Worm (Caenorhabditis elegans) whole organism, L1 larva: ENCODE results near the gene F59A1.6.

ENCODE experiments used
- lin-13 ChIP-seq: fragments of 150-350 bp; optimal IDR thresholded peaks from 2 replicates; lab custom pipeline; 2014; ENCODE audit warnings: missing biosample characterization, missing genetic modification reagents, missing genetic modification characterization
- unc-86 ChIP-seq: sonication (generic microtip); optimal IDR thresholded peaks from 2 replicates; lab custom pipeline; 2016; ENCODE audit warnings: missing genetic modification characterization, missing compliant biosample characterization

- TF ChIP-seq unc-86 (tag; lab: Kevin White, UChicago): no peak
- no peak for TF ChIP-seq lin-13 (GFP tag; lab: Kevin White, UChicago)
These were observed at the start of gene F59A1.6, which contains the start of gene F59A1.16 for ce11 chrV:17684857-17685256.
